Fruit fly (Drosophila melanogaster) S2 (cell line): ENCODE measurements around the gene Hex-A.

Experiments used
- CG8478 ChIP-seq: fragments of >200 bp; optimal IDR thresholded peaks from 2 replicates; lab custom pipeline; 2018
- CTCF ChIP-seq, 2 experiments: fragments of >200 bp; optimal IDR thresholded peaks; 2 replicates each; lab custom pipeline; 2018

DNA sequence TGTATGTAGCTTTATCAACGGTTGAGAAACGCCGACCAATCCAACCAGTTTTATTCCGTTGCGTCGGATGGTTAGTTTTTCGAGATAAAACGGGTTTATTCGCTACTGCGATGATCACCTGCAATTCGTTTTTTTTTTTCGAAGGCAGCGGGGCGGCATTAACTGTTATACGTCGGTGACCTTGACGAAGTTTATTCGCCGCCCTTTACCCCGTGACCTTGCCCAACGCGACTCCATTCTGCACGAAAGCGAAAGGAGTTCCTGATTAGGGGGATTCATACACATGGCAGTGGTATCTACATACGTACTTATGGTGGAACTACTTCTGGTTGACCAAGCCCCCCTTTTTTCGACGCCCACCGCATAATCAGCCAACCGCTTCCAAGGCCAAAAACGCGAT is 4.9 kb upstream of the Hex-A start:
- TF ChIP-seq CG8478 (no peak), CTCF (optimal IDR thresholded peaks at IDR 0.05; lab: Kevin White, UChicago) (no peak)
